Worm (Caenorhabditis elegans) whole organism, late embryonic: ENCODE measurements around the gene csn-4.
A peak's percentile ranks its signal among the peaks of the same experiment; 100 is the strongest.

Source experiments
- C08G9.2 ChIP-seq: sonication (generic microtip); optimal IDR thresholded peaks from 2 replicates; lab custom pipeline; 2016; ENCODE audit warnings: mild to moderate bottlenecking, missing genetic modification characterization, moderate library complexity, missing compliant biosample characterization
- C38D4.7 ChIP-seq: fragments of 200-800 bp; sonication (Bioruptor generic); optimal IDR thresholded peaks from 2 replicates; lab custom pipeline; 2018; ENCODE audit warnings: mild to moderate bottlenecking, missing genetic modification characterization, moderate library complexity, missing compliant biosample characterization
- F13H6.1 ChIP-seq: sonication (generic microtip); optimal IDR thresholded peaks from 2 replicates; lab custom pipeline; 2016; ENCODE audit warnings: missing genetic modification characterization, missing compliant biosample characterization
- K09A11.1 ChIP-seq: sonication (generic microtip); optimal IDR thresholded peaks from 2 replicates; lab custom pipeline; 2017; ENCODE audit warnings: antibody characterized with exemption, mild to moderate bottlenecking, missing genetic modification characterization, missing compliant biosample characterization; ENCODE audit not compliant: insufficient read depth
- Y22D7AL.16 ChIP-seq: sonication (generic microtip); optimal IDR thresholded peaks from 2 replicates; lab custom pipeline; 2016; ENCODE audit warnings: missing genetic modification characterization, missing compliant biosample characterization
- ahr-1 ChIP-seq: sonication (generic microtip); optimal IDR thresholded peaks from 2 replicates; lab custom pipeline; 2016; ENCODE audit warnings: missing genetic modification characterization, missing compliant biosample characterization
- ama-1 ChIP-seq: fragments of 150-350 bp; optimal IDR thresholded peaks from 2 replicates; lab custom pipeline; 2014
- ceh-18 ChIP-seq: sonication (generic microtip); optimal IDR thresholded peaks from 2 replicates; lab custom pipeline; 2016; ENCODE audit warnings: missing genetic modification characterization, missing compliant biosample characterization
- ceh-19 ChIP-seq: fragments of 200-800 bp; sonication (Bioruptor generic); optimal IDR thresholded peaks from 2 replicates; lab custom pipeline; 2018; ENCODE audit warnings: mild to moderate bottlenecking, missing genetic modification characterization, missing compliant biosample characterization
- ceh-2 ChIP-seq: sonication (generic microtip); optimal IDR thresholded peaks from 2 replicates; lab custom pipeline; 2016; ENCODE audit warnings: missing genotype, missing genetic modification characterization, missing compliant biosample characterization
- ceh-22 ChIP-seq: sonication (generic microtip); optimal IDR thresholded peaks from 2 replicates; lab custom pipeline; 2017; ENCODE audit warnings: missing biosample characterization, missing genetic modification characterization
- ceh-24 ChIP-seq: sonication (generic microtip); optimal IDR thresholded peaks from 2 replicates; lab custom pipeline; 2016; ENCODE audit warnings: mild to moderate bottlenecking, missing genetic modification characterization, missing compliant biosample characterization
- ceh-31 ChIP-seq: sonication (generic microtip); optimal IDR thresholded peaks from 2 replicates; lab custom pipeline; 2016; ENCODE audit warnings: missing genetic modification characterization, missing compliant biosample characterization
- ceh-34 ChIP-seq: sonication (generic microtip); optimal IDR thresholded peaks from 2 replicates; lab custom pipeline; 2016; ENCODE audit warnings: mild to moderate bottlenecking, missing genetic modification characterization, missing compliant biosample characterization
- ceh-6 ChIP-seq: fragments of 200-800 bp; sonication (Bioruptor generic); optimal IDR thresholded peaks from 2 replicates; lab custom pipeline; 2018; ENCODE audit warnings: mild to moderate bottlenecking, missing genetic modification characterization, missing compliant biosample characterization
- che-1 ChIP-seq: sonication (generic microtip); optimal IDR thresholded peaks from 2 replicates; lab custom pipeline; 2016; ENCODE audit warnings: mild to moderate bottlenecking, missing genetic modification characterization, missing compliant biosample characterization
- dve-1 ChIP-seq: sonication (generic microtip); optimal IDR thresholded peaks from 2 replicates; lab custom pipeline; 2017; ENCODE audit warnings: antibody characterized with exemption, mild to moderate bottlenecking, missing genetic modification characterization, missing compliant biosample characterization
- elt-2 ChIP-seq: sonication (generic microtip); optimal IDR thresholded peaks from 2 replicates; lab custom pipeline; 2016; ENCODE audit warnings: missing genetic modification reagents, missing genetic modification characterization, missing compliant biosample characterization
- elt-4 ChIP-seq: sonication (generic microtip); optimal IDR thresholded peaks from 2 replicates; lab custom pipeline; 2016; ENCODE audit warnings: missing genetic modification characterization, missing compliant biosample characterization
- ets-4 ChIP-seq: sonication (generic microtip); optimal IDR thresholded peaks from 2 replicates; lab custom pipeline; 2016; ENCODE audit warnings: missing genetic modification characterization, missing compliant biosample characterization
- eyg-1 ChIP-seq: sonication (generic microtip); optimal IDR thresholded peaks from 2 replicates; lab custom pipeline; 2016; ENCODE audit warnings: missing genotype, missing genetic modification characterization, missing compliant biosample characterization
- fax-1 ChIP-seq: sonication (generic microtip); optimal IDR thresholded peaks from 2 replicates; lab custom pipeline; 2016; ENCODE audit warnings: missing genotype, missing genetic modification characterization, missing compliant biosample characterization
- fkh-10 ChIP-seq: fragments of 150-350 bp; optimal IDR thresholded peaks from 2 replicates; lab custom pipeline; 2014; ENCODE audit warnings: missing biosample characterization, missing genetic modification reagents, missing genetic modification characterization
- gmeb-2 ChIP-seq: sonication (generic microtip); optimal IDR thresholded peaks from 2 replicates; lab custom pipeline; 2016; ENCODE audit warnings: missing genetic modification characterization, inconsistent platforms, missing compliant biosample characterization
- hlh-13 ChIP-seq: fragments of 200-800 bp; sonication (Bioruptor generic); optimal IDR thresholded peaks from 2 replicates; lab custom pipeline; 2018; ENCODE audit warnings: mild to moderate bottlenecking, missing genetic modification characterization, missing compliant biosample characterization
- hlh-15 ChIP-seq: sonication (generic microtip); optimal IDR thresholded peaks from 2 replicates; lab custom pipeline; 2016; ENCODE audit warnings: missing genetic modification characterization, missing compliant biosample characterization
- hlh-30 ChIP-seq: sonication (generic microtip); optimal IDR thresholded peaks from 2 replicates; lab custom pipeline; 2017; ENCODE audit warnings: antibody characterized with exemption, missing genetic modification characterization, missing compliant biosample characterization; ENCODE audit not compliant: insufficient read depth
- hlh-8 ChIP-seq: sonication (generic microtip); optimal IDR thresholded peaks from 2 replicates; lab custom pipeline; 2016; ENCODE audit warnings: missing genotype, missing genetic modification characterization, missing compliant biosample characterization
- lim-6 ChIP-seq: sonication (generic microtip); optimal IDR thresholded peaks from 2 replicates; lab custom pipeline; 2016; ENCODE audit warnings: missing genetic modification characterization, missing compliant biosample characterization
- lin-11 ChIP-seq: fragments of 200-800 bp; sonication (Bioruptor generic); optimal IDR thresholded peaks from 2 replicates; lab custom pipeline; 2018; ENCODE audit warnings: mild to moderate bottlenecking, missing genetic modification characterization, missing compliant biosample characterization
- mec-3 ChIP-seq: sonication (generic microtip); optimal IDR thresholded peaks from 2 replicates; lab custom pipeline; 2016; ENCODE audit warnings: borderline replicate concordance, missing genetic modification characterization, missing compliant biosample characterization
- nfya-1 ChIP-seq: sonication (generic microtip); optimal IDR thresholded peaks from 2 replicates; lab custom pipeline; 2017; ENCODE audit warnings: missing genetic modification characterization, mild to moderate bottlenecking, missing compliant biosample characterization, antibody characterized with exemption, moderate library complexity
- nhr-11 ChIP-seq: fragments of 150-350 bp; optimal IDR thresholded peaks from 2 replicates; lab custom pipeline; 2014; ENCODE audit warnings: missing biosample characterization, missing genetic modification characterization
- npax-4 ChIP-seq: sonication (generic microtip); optimal IDR thresholded peaks from 2 replicates; lab custom pipeline; 2016; ENCODE audit warnings: missing genetic modification characterization, missing compliant biosample characterization
- odd-2 ChIP-seq: sonication (generic microtip); optimal IDR thresholded peaks from 2 replicates; lab custom pipeline; 2017; ENCODE audit warnings: antibody characterized with exemption, mild to moderate bottlenecking, missing genetic modification characterization, missing compliant biosample characterization
- pag-3 ChIP-seq: sonication (generic microtip); optimal IDR thresholded peaks from 2 replicates; lab custom pipeline; 2016; ENCODE audit warnings: missing compliant biosample characterization, missing genetic modification characterization, borderline replicate concordance
- pax-1 ChIP-seq: fragments of 150-350 bp; optimal IDR thresholded peaks from 2 replicates; lab custom pipeline; 2014; ENCODE audit warnings: missing biosample characterization, missing genetic modification characterization
- pha-2 ChIP-seq: sonication (generic microtip); optimal IDR thresholded peaks from 2 replicates; lab custom pipeline; 2017; ENCODE audit warnings: mild to moderate bottlenecking, missing genetic modification characterization, missing compliant biosample characterization
- pha-4 ChIP-seq: fragments of 150-350 bp; optimal IDR thresholded peaks from 2 replicates; lab custom pipeline; 2018; ENCODE audit warnings: missing biosample characterization, missing genetic modification reagents, missing genetic modification characterization
- pros-1 ChIP-seq: fragments of 150-350 bp; optimal IDR thresholded peaks from 2 replicates; lab custom pipeline; 2014; ENCODE audit warnings: missing biosample characterization, missing genetic modification reagents, missing genetic modification characterization
- ref-2 ChIP-seq: sonication (generic microtip); optimal IDR thresholded peaks from 2 replicates; lab custom pipeline; 2016; ENCODE audit warnings: missing genetic modification characterization, missing compliant biosample characterization
- sdc-2 ChIP-seq: sonication (generic microtip); optimal IDR thresholded peaks from 2 replicates; lab custom pipeline; 2016; ENCODE audit warnings: missing genotype, missing genetic modification characterization, missing compliant biosample characterization
- sox-2 ChIP-seq: fragments of 200-800 bp; sonication (Bioruptor generic); IDR thresholded peaks from 2 replicates; pipeline ENCODE4 v1.3.6; 2022; ENCODE audit warnings: missing genetic modification reagents, missing genetic modification characterization, missing compliant biosample characterization
- sox-4 ChIP-seq: sonication (generic microtip); optimal IDR thresholded peaks from 2 replicates; lab custom pipeline; 2017; ENCODE audit warnings: mild to moderate bottlenecking, missing genetic modification characterization, inconsistent platforms, missing compliant biosample characterization
- tbx-2 ChIP-seq: sonication (generic microtip); optimal IDR thresholded peaks from 2 replicates; lab custom pipeline; 2016; ENCODE audit warnings: missing genetic modification characterization, missing compliant biosample characterization
- tbx-7 ChIP-seq: sonication (generic microtip); optimal IDR thresholded peaks from 2 replicates; lab custom pipeline; 2016; ENCODE audit warnings: missing genotype, missing genetic modification characterization, missing compliant biosample characterization
- unc-55 ChIP-seq: sonication (generic microtip); optimal IDR thresholded peaks from 2 replicates; lab custom pipeline; 2017; ENCODE audit warnings: missing biosample characterization, missing genetic modification reagents, missing genetic modification characterization
- unc-86 ChIP-seq: sonication (generic microtip); optimal IDR thresholded peaks from 2 replicates; lab custom pipeline; 2016; ENCODE audit warnings: missing genetic modification characterization, missing compliant biosample characterization
- zip-5 ChIP-seq: sonication (generic microtip); optimal IDR thresholded peaks from 2 replicates; lab custom pipeline; 2016; ENCODE audit warnings: missing genetic modification characterization, missing compliant biosample characterization

The csn-4 gene

ce11 chrIV:1096154-1096553 lies 9.3 kb upstream of the csn-4 start:
- TF ChIP-seq eyg-1 (tag; lab: Kevin White, UChicago) (no peak), pha-2 (tag; lab: Kevin White, UChicago) (no peak), lin-11 (tag; lab: Kevin White, UChicago) (no peak), fax-1 (tag; lab: Kevin White, UChicago) (no peak), gmeb-2 (tag; lab: Kevin White, UChicago) (no peak), ceh-2 (no peak), ceh-18 (no peak), tbx-2 (tag; lab: Kevin White, UChicago) (no peak), sox-2 (GFP tag; lab: Robert Waterston, UW) (no peak), ref-2 (tag; lab: Kevin White, UChicago) (no peak)

- TF ChIP-seq ama-1 (lab: Kevin White, UChicago) (no peak), odd-2 (tag; lab: Kevin White, UChicago) (no peak), ceh-22 (tag; lab: Kevin White, UChicago) (no peak), hlh-30 (peak; percentile 40), che-1 (tag; lab: Kevin White, UChicago) (peak; percentile 40), ceh-34 (tag; lab: Kevin White, UChicago) (peak; percentile 72), tbx-2 (tag; lab: Kevin White, UChicago) (peak; percentile 81), fkh-10 (no peak), hlh-13 (no peak), C08G9.2 (tag; lab: Kevin White, UChicago) (peak; percentile 63), C38D4.7 (GFP tag; lab: Kevin White, UChicago) (peak; percentile 27), ceh-31 (tag; lab: Kevin White, UChicago) (peak; percentile 76), K09A11.1 (tag; lab: Kevin White, UChicago) (no peak), pha-2 (tag; lab: Kevin White, UChicago) (peak; percentile 46), pax-1 (tag; lab: Kevin White, UChicago) (peak; percentile 52), gmeb-2 (tag; lab: Kevin White, UChicago) (peak; percentile 45), sox-2 (GFP tag; lab: Robert Waterston, UW) (peak; percentile 75), hlh-8 (tag; lab: Kevin White, UChicago) (peak; percentile 10), unc-55 (GFP tag; lab: Kevin White, UChicago) (peak; percentile 35), hlh-15 (tag; lab: Kevin White, UChicago) (no peak), nhr-11 (no peak), fax-1 (tag; lab: Kevin White, UChicago) (no peak), ceh-6 (GFP tag; lab: Kevin White, UChicago) (peak; percentile 40), eyg-1 (tag; lab: Kevin White, UChicago) (peak; percentile 33), tbx-7 (tag; lab: Kevin White, UChicago) (no peak), unc-86 (tag; lab: Kevin White, UChicago) (peak; percentile 88), Y22D7AL.16 (tag; lab: Kevin White, UChicago) (no peak), F13H6.1 (no peak), elt-2 (tag; lab: Kevin White, UChicago) (peak; percentile 77), sox-4 (tag; lab: Kevin White, UChicago) (no peak), dve-1 (peak; percentile 43), npax-4 (tag; lab: Kevin White, UChicago) (no peak), lim-6 (tag; lab: Kevin White, UChicago) (peak; percentile 16), elt-4 (tag; lab: Kevin White, UChicago) (no peak), mec-3 (no peak), nfya-1 (peak; percentile 97), ceh-19 (peak; percentile 51), ahr-1 (peak; percentile 16), pha-4 (no peak), zip-5 (tag; lab: Kevin White, UChicago) (no peak), ceh-18 (peak; percentile 80), pros-1 (tag; lab: Kevin White, UChicago) (no peak), ets-4 (tag; lab: Kevin White, UChicago) (peak; percentile 64), pag-3 (tag; lab: Kevin White, UChicago) (no peak), ref-2 (tag; lab: Kevin White, UChicago) (no peak), sdc-2 (tag; lab: Kevin White, UChicago) (no peak), ceh-24 (tag; lab: Kevin White, UChicago) (no peak)
Measured at ce11 chrIV:1093870-1094564, 7.2 kb upstream of the csn-4 start, which contains the start of the genes cct-8 and Y55F3AR.2. cct-8 (minus strand) TSS chrIV:1093920. Y55F3AR.2 (plus strand) TSS chrIV:1094541.
